Fruit fly (Drosophila melanogaster): ENCODE measurements around the gene CG32547.
A peak's percentile ranks its signal among the peaks of the same experiment; 100 is the strongest.

DNA sequence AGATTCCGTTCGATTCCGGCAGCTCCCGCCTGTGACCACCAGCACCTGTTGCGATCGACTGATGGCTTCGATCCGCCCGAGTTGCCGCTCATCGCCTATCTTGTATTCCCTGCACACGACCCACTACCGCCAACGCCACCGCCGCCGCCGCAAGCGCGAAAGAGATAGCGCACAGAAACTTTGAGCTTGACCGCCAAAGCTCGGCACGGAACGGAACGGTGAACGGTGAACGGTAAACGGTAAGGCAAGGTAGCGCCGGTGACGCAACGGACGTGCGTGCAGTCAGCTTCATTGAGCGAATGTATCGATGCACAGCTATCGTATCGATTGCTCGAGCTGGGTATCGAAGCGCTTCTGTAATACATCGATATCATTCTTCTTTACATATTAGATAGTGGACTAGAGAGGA lies 33.0 kb upstream of the CG32547 start, which contains the start of gene Ggt-1:
- TF ChIP-seq CG14050 (GFP tag; IDR thresholded peaks at IDR 0.05) (no peak), CkIIα-i1 (GFP tag; IDR thresholded peaks at IDR 0.05) (no peak; the same call in 1 of the 2 replicates), onecut (GFP tag; IDR thresholded peaks at IDR 0.05) (no peak), Myb (GFP tag; optimal IDR thresholded peaks at IDR 0.05) (peak; percentile 12)

Measured in whole organism, embryonic.